Fruit fly (Drosophila melanogaster): ENCODE measurements around the gene CG3402.

Gene CG3402

DNA sequence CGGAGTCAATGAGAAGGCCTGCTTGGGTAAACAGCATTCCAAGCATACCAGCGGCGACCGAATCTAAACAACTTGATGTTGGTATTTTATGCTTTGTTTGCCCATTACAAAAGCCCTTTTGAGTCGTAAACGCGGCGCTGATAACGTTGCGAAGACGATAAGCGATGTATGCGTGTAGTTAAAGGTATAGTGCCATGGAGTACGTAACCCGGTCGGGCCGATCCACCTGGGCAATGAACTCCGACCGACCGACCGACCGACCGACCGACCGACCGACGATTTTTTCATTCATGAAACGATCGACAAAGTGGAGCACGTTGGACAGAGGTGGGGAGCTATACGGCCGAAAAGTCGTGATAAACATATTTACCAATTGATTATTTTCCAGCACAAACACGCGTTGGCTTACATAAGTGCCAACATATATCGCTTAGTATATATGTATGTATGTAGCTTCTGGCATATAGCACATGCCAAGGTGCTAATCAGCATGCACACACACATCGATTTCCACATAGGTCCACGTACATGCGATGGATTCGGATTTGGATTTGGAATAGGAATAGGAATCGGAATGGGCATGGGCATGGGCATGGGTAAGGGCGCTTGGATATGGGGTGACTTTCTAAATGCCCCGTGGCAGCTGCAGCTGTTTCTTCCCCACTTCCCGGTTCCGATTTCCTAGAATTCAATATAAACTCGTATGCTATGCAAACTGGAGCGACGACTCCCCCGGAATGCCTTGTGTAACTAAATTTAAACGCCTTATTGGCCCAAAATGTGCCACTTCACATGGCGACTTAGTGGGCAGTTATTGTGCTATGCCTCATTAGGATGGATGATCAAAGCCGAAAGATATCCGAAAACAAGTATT, 9.6 kb downstream of the CG3402 start (continued):
- TF ChIP-seq Nf-YB (GFP tag; optimal IDR thresholded peaks at IDR 0.05), result no peak
- TF ChIP-seq CrebB (tag; optimal IDR thresholded peaks at IDR 0.05), result peak; percentile 70
- TF ChIP-seq ken (GFP tag; IDR thresholded peaks at IDR 0.05), result no peak
- TF ChIP-seq Taf1 (GFP tag; IDR thresholded peaks at IDR 0.05), result no peak
- peak; percentile 37; the same call in 1 of the 2 replicates for TF ChIP-seq Adf1 (GFP tag; IDR thresholded peaks at IDR 0.05)
- TF ChIP-seq fd64A (GFP tag; optimal IDR thresholded peaks at IDR 0.05), result peak; percentile 65
- TF ChIP-seq ara (GFP tag; IDR thresholded peaks at IDR 0.05), result no peak
- no peak for TF ChIP-seq twi (tag; optimal IDR thresholded peaks at IDR 0.05)
- peak; percentile 85 for TF ChIP-seq Deaf1 (tag; optimal IDR thresholded peaks at IDR 0.05)
- no peak for TF ChIP-seq CG8765 (GFP tag; IDR thresholded peaks at IDR 0.05)
- TF ChIP-seq CG3065 (GFP tag; optimal IDR thresholded peaks at IDR 0.05), result no peak
- TF ChIP-seq cg (GFP tag; optimal IDR thresholded peaks at IDR 0.05), result peak; percentile 56
- TF ChIP-seq CG13775 (GFP tag; optimal IDR thresholded peaks at IDR 0.05), result no peak
- no peak for TF ChIP-seq Fer2 (tag; optimal IDR thresholded peaks at IDR 0.05)
- TF ChIP-seq esg (GFP tag; conservative IDR thresholded peaks at IDR 0.05), result no peak
- TF ChIP-seq dm (GFP tag; optimal IDR thresholded peaks at IDR 0.05), result no peak
- peak; percentile 67 for TF ChIP-seq CG10209 (GFP tag; optimal IDR thresholded peaks at IDR 0.05)
- TF ChIP-seq zen2 (GFP tag; IDR thresholded peaks at IDR 0.05; ENCODE audit: partially characterized antibody), result 0 out of 3 replicates have a peak, but pooled peaks have one; percentile 24
- TF ChIP-seq bab2 (GFP tag; optimal IDR thresholded peaks at IDR 0.05), result no peak
- TF ChIP-seq GATAe (GFP tag; conservative IDR thresholded peaks at IDR 0.05), result no peak
- no peak for TF ChIP-seq CG10267 (tag; optimal IDR thresholded peaks at IDR 0.05)
- TF ChIP-seq HmgZ (tag; optimal IDR thresholded peaks at IDR 0.05), result peak; percentile 8

DNA sequence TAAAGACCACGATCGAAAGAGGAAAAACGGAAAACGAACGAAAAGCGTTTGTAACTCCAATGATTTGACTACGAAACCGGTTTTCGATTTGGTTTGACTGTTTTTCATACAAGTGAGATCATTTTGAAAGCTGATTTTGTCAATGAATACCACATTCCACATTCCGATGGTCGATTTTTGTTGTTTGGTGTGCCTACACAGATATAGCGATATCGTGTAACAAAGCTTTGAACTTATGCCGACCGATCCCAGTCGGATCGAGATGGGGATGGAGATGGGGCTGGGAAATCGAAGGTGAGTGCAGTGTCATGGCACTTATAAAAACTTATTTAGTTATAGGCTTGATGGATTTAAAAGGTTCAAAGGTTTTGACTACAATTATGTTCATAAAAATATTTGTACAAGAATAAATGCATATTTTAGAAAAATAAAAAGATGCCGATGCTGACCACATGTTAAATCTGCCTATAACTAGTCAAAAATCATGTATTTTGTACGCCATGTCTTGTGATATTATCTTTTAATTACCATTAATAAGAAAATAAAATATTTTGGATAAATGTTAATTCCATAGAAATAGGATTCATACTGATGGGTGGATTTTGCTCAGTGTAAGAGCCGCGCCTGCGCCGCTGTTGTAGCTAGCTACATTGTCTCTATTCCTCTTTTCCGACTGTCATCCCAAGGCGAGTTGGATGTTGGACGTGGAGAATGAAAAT, 10.4 kb downstream of the CG3402 start:
- peak; percentile 2 for TF ChIP-seq CG8281 (tag; optimal IDR thresholded peaks at IDR 0.05)
- TF ChIP-seq gem (tag; optimal IDR thresholded peaks at IDR 0.05), result peak; percentile 85
- no peak for TF ChIP-seq CG3847 (GFP tag; IDR thresholded peaks at IDR 0.05)
- peak; percentile 64 for TF ChIP-seq CG10267 (tag; optimal IDR thresholded peaks at IDR 0.05)
- TF ChIP-seq Hr3 (GFP tag; optimal IDR thresholded peaks at IDR 0.05), result peak; percentile 61
- no peak for TF ChIP-seq Deaf1 (tag; optimal IDR thresholded peaks at IDR 0.05)
- no peak for TF ChIP-seq onecut (GFP tag; IDR thresholded peaks at IDR 0.05)
- TF ChIP-seq CG18476 (GFP tag; optimal IDR thresholded peaks at IDR 0.05), result peak; percentile 30
- no peak for TF ChIP-seq cg (GFP tag; optimal IDR thresholded peaks at IDR 0.05)
- no peak for TF ChIP-seq CG8944 (GFP tag; optimal IDR thresholded peaks at IDR 0.05)
- TF ChIP-seq CG9609 (GFP tag; optimal IDR thresholded peaks at IDR 0.05), result no peak
- no peak for TF ChIP-seq CG12236 (GFP tag; optimal IDR thresholded peaks at IDR 0.05)
- TF ChIP-seq HLH54F (GFP tag; optimal IDR thresholded peaks at IDR 0.05), result no peak
- peak; percentile 80 for TF ChIP-seq CG10979 (tag; optimal IDR thresholded peaks at IDR 0.05)
- TF ChIP-seq CG4424 (GFP tag; optimal IDR thresholded peaks at IDR 0.05), result peak; percentile 71
- TF ChIP-seq insv (GFP tag; optimal IDR thresholded peaks at IDR 0.05), result no peak
- TF ChIP-seq Dfd (GFP tag; optimal IDR thresholded peaks at IDR 0.05), result no peak
- peak; percentile 88 for TF ChIP-seq sd (tag; optimal IDR thresholded peaks at IDR 0.05)
- TF ChIP-seq zfh1 (GFP tag; IDR thresholded peaks at IDR 0.05), result no peak
- TF ChIP-seq CG2678 (tag; optimal IDR thresholded peaks at IDR 0.05), result peak; percentile 71
- no peak for TF ChIP-seq Elba2 (GFP tag; optimal IDR thresholded peaks at IDR 0.05)
- TF ChIP-seq zen (tag; optimal IDR thresholded peaks at IDR 0.05), result peak; percentile 3
- no peak for TF ChIP-seq dati (GFP tag; IDR thresholded peaks at IDR 0.05)
- TF ChIP-seq dmrt99B (tag; optimal IDR thresholded peaks at IDR 0.05), result peak; percentile 74
- peak; percentile 61 for TF ChIP-seq CG17829 (tag; optimal IDR thresholded peaks at IDR 0.05)
- TF ChIP-seq ssp (GFP tag; IDR thresholded peaks at IDR 0.05), result 0 out of 2 replicates have a peak, but pooled peaks have one; percentile 22
- peak; percentile 44 for TF ChIP-seq scrt (GFP tag; optimal IDR thresholded peaks at IDR 0.05)
- no peak for TF ChIP-seq Pdp1 (GFP tag; optimal IDR thresholded peaks at IDR 0.05)

All from whole organism, embryonic.